Fruit fly (Drosophila melanogaster) whole organism, wandering third instar larva: Measurements from ENCODE around the gene CG4783.
A peak's percentile ranks its signal among the peaks of the same experiment; 100 is the strongest.

Source experiments
- Abd-B ChIP-seq: fragments of >200 bp; optimal IDR thresholded peaks from 2 replicates; lab custom pipeline; 2017; ENCODE audit warnings: missing biosample characterization, missing genetic modification characterization
- CG32264 ChIP-seq: fragments of 200-800 bp; sonication (Bioruptor generic); optimal IDR thresholded peaks from 2 replicates; lab custom pipeline; 2016; ENCODE audit warnings: missing biosample characterization, missing genetic modification characterization
- CG9705 ChIP-seq: fragments of 200-800 bp; sonication (Bioruptor generic); optimal IDR thresholded peaks from 2 replicates; lab custom pipeline; 2018; ENCODE audit warnings: missing biosample characterization, mild to moderate bottlenecking, missing genetic modification characterization
- CrebA ChIP-seq: fragments of 200-800 bp; sonication (Bioruptor generic); optimal IDR thresholded peaks from 2 replicates; lab custom pipeline; 2016; ENCODE audit warnings: missing biosample characterization, mild to moderate bottlenecking, missing genetic modification characterization, borderline replicate concordance
- Dfd ChIP-seq: fragments of >200 bp; optimal IDR thresholded peaks from 2 replicates; lab custom pipeline; 2017; ENCODE audit warnings: missing biosample characterization, missing genetic modification characterization
- Dif ChIP-seq: fragments of 200-275, 200-300 bp; sonication (Bioruptor generic); optimal IDR thresholded peaks from 2 replicates; lab custom pipeline; 2018; ENCODE audit warnings: missing biosample characterization, missing genetic modification characterization; ENCODE audit not compliant: partially characterized antibody
- GATAd ChIP-seq: sonication (Bioruptor generic); optimal IDR thresholded peaks from 2 replicates; lab custom pipeline; 2016; ENCODE audit warnings: missing biosample characterization, missing genetic modification characterization
- HLH106 ChIP-seq: fragments of 200-800 bp; optimal IDR thresholded peaks from 3 replicates; lab custom pipeline; 2019; ENCODE audit warnings: missing biosample characterization, mild to moderate bottlenecking, missing genetic modification characterization, moderate library complexity
- Hnf4 ChIP-seq: fragments of 200-800 bp; sonication (Bioruptor generic); optimal IDR thresholded peaks from 2 replicates; lab custom pipeline; 2016; ENCODE audit warnings: missing biosample characterization, mild to moderate bottlenecking, missing genetic modification characterization
- Hr78 ChIP-seq: fragments of >200 bp; optimal IDR thresholded peaks from 2 replicates; lab custom pipeline; 2017; ENCODE audit warnings: missing biosample characterization, missing genetic modification characterization
- Hr83 ChIP-seq: fragments of 200-300 bp; sonication (Bioruptor generic); optimal IDR thresholded peaks from 2 replicates; lab custom pipeline; 2016; ENCODE audit warnings: missing biosample characterization, mild to moderate bottlenecking, missing genetic modification characterization, moderate library complexity; ENCODE audit not compliant: poor library complexity, severe bottlenecking
- Jra ChIP-seq: sonication (Bioruptor generic); optimal IDR thresholded peaks from 2 replicates; lab custom pipeline; 2016; ENCODE audit warnings: missing biosample characterization, missing genetic modification characterization
- Mio ChIP-seq: sonication (Bioruptor generic); optimal IDR thresholded peaks from 2 replicates; lab custom pipeline; 2016; ENCODE audit warnings: missing biosample characterization, missing genetic modification characterization
- Myc ChIP-seq: fragments of >200 bp; optimal IDR thresholded peaks from 2 replicates; lab custom pipeline; 2017
- N ChIP-seq: fragments of >200 bp; optimal IDR thresholded peaks from 2 replicates; lab custom pipeline; 2018; ENCODE audit warnings: missing biosample characterization, missing external identifiers, missing genetic modification characterization
- OdsH ChIP-seq: fragments of 200-800 bp; sonication (Bioruptor generic); optimal IDR thresholded peaks from 2 replicates; lab custom pipeline; 2016; ENCODE audit warnings: missing biosample characterization, mild to moderate bottlenecking, missing genetic modification characterization
- Rel ChIP-seq, 2 experiments: fragments of 200-800 bp; sonication (Bioruptor generic) in 1 of 2; optimal IDR thresholded peaks; 2 replicates in 1 of 2; 3 replicates in 1 of 2; lab custom pipeline; 2016 to 2019; ENCODE audit warnings: mild to moderate bottlenecking in 2 of 2, missing biosample characterization in 2 of 2, missing genetic modification characterization in 2 of 2, moderate library complexity in 1 of 2
- Sp1 ChIP-seq: fragments of 200-800 bp; sonication (Bioruptor generic); optimal IDR thresholded peaks from 3 replicates; lab custom pipeline; 2019; ENCODE audit warnings: missing biosample characterization, mild to moderate bottlenecking, missing genetic modification characterization, moderate library complexity
- Vsx2 ChIP-seq: fragments of 200-300, 225-300 bp; sonication (Bioruptor generic); optimal IDR thresholded peaks from 2 replicates; lab custom pipeline; 2018; ENCODE audit warnings: missing biosample characterization, missing genetic modification characterization; ENCODE audit not compliant: partially characterized antibody
- br ChIP-seq: fragments of 200-800 bp; sonication (Bioruptor generic); optimal IDR thresholded peaks from 2 replicates; lab custom pipeline; 2016; ENCODE audit warnings: missing biosample characterization, missing genetic modification characterization
- brk ChIP-seq: fragments of 200-800 bp; sonication (Bioruptor generic); optimal IDR thresholded peaks from 2 replicates; lab custom pipeline; 2016; ENCODE audit warnings: missing biosample characterization, mild to moderate bottlenecking, missing genetic modification characterization
- dl ChIP-seq, 2 experiments: fragments of 175-275, 200-275 bp in 1 of 2; fragments of 200-275 bp in 1 of 2; sonication (Bioruptor generic); optimal IDR thresholded peaks; lab custom pipeline; 2018; ENCODE audit warnings: mild to moderate bottlenecking in 2 of 2, missing biosample characterization in 2 of 2, missing genetic modification characterization in 2 of 2, moderate library complexity in 2 of 2; ENCODE audit not compliant: partially characterized antibody in 2 of 2, insufficient read depth in 1 of 2
- dmrt93B ChIP-seq: fragments of 200-800 bp; sonication (Bioruptor generic); optimal IDR thresholded peaks from 2 replicates; lab custom pipeline; 2018; ENCODE audit warnings: missing biosample characterization, mild to moderate bottlenecking, missing genetic modification characterization
- dsf ChIP-seq: sonication (Bioruptor generic); optimal IDR thresholded peaks from 2 replicates; lab custom pipeline; 2016; ENCODE audit warnings: missing biosample characterization, missing genetic modification characterization, borderline replicate concordance
- ey ChIP-seq: fragments of 200-800 bp; sonication (Bioruptor generic); optimal IDR thresholded peaks from 2 replicates; lab custom pipeline; 2016; ENCODE audit warnings: missing biosample characterization, missing genetic modification characterization
- foxo ChIP-seq, 2 experiments: fragments of 200-800 bp; sonication (Bioruptor generic); optimal IDR thresholded peaks; 2 replicates in 1 of 2; 3 replicates in 1 of 2; lab custom pipeline; 2016 to 2017; ENCODE audit warnings: missing biosample characterization in 2 of 2, missing genetic modification characterization in 2 of 2
- fru ChIP-seq: fragments of 200-800 bp; sonication (Bioruptor generic); optimal IDR thresholded peaks from 3 replicates; lab custom pipeline; 2016; ENCODE audit warnings: missing biosample characterization, mild to moderate bottlenecking, missing genetic modification characterization
- h ChIP-seq: fragments of 200-800 bp; sonication (Bioruptor generic); optimal IDR thresholded peaks from 3 replicates; lab custom pipeline; 2016; ENCODE audit warnings: missing biosample characterization, mild to moderate bottlenecking, missing genetic modification characterization
- jim ChIP-seq: fragments of 175-275, 200-325 bp; sonication (Bioruptor generic); optimal IDR thresholded peaks from 2 replicates; lab custom pipeline; 2016; ENCODE audit warnings: missing biosample characterization, mild to moderate bottlenecking, missing genetic modification characterization
- lola ChIP-seq: fragments of >200 bp; optimal IDR thresholded peaks from 2 replicates; lab custom pipeline; 2017; ENCODE audit warnings: missing biosample characterization, missing genetic modification characterization
- pan ChIP-seq: fragments of >200 bp; optimal IDR thresholded peaks from 2 replicates; lab custom pipeline; 2017
- psq ChIP-seq: fragments of 200-800 bp; sonication (Bioruptor generic); optimal IDR thresholded peaks from 3 replicates; lab custom pipeline; 2017; ENCODE audit warnings: missing biosample characterization, mild to moderate bottlenecking, missing genetic modification characterization, moderate library complexity
- rgr ChIP-seq: fragments of 200-800 bp; sonication (Bioruptor generic); optimal IDR thresholded peaks from 3 replicates; lab custom pipeline; 2016; ENCODE audit warnings: missing biosample characterization, mild to moderate bottlenecking, missing genetic modification characterization
- sage ChIP-seq: fragments of 200-800 bp; sonication (Bioruptor generic); optimal IDR thresholded peaks from 2 replicates; lab custom pipeline; 2016; ENCODE audit warnings: missing biosample characterization, mild to moderate bottlenecking, missing genetic modification characterization
- sv ChIP-seq: fragments of 200-800 bp; sonication (Bioruptor generic); optimal IDR thresholded peaks from 3 replicates; lab custom pipeline; 2016; ENCODE audit warnings: missing biosample characterization, missing genetic modification characterization
- tai ChIP-seq: sonication (Bioruptor generic); optimal IDR thresholded peaks from 2 replicates; lab custom pipeline; 2016; ENCODE audit warnings: missing biosample characterization, missing genetic modification characterization
- usp ChIP-seq: fragments of >200 bp; optimal IDR thresholded peaks from 2 replicates; lab custom pipeline; 2017; ENCODE audit warnings: missing biosample characterization, missing genetic modification characterization
- woc ChIP-seq: sonication (Bioruptor generic); optimal IDR thresholded peaks from 2 replicates; lab custom pipeline; 2016; ENCODE audit warnings: missing biosample characterization, mild to moderate bottlenecking, missing genetic modification characterization

The CG4783 gene

DNA sequence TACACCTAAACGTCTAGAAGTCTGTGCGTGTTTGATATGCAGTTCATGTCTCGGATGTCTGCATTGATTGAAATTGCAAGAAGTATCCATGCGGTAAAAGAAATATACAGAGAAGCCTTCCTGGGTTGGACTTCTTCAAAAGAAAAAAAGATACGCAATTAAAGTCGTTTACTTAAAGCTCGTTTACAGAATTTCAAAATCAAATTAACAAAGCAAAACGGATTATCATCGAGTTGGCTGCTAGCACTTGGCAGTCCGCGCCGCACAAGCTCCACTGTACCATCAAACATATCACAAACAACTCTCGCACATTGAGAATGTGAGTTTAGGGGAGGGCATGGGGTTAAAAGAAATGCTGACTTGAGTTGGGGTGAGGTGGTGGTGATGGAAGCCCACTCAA lies 50.2 kb downstream of the CG4783 start:
- TF ChIP-seq Dif (no peak), Mio (no peak), rgr (GFP tag; lab: Kevin White, UChicago) (peak; percentile 68), GATAd (no peak), sv (GFP tag; lab: Kevin White, UChicago) (peak; percentile 18), CG9705 (GFP tag; lab: Kevin White, UChicago) (no peak), dsf (GFP tag; lab: Kevin White, UChicago) (no peak), pan (lab: Kevin White, UChicago) (no peak), tai (GFP tag; lab: Kevin White, UChicago) (peak; percentile 6), Myc (no peak), Dfd (GFP tag; lab: Kevin White, UChicago) (no peak), N (no peak), psq (GFP tag; lab: Kevin White, UChicago) (peak; percentile 45), h (peak; percentile 72), br (GFP tag; lab: Kevin White, UChicago) (peak; percentile 59), Hr83 (GFP tag; lab: Kevin White, UChicago) (no peak), foxo (GFP tag; optimal IDR thresholded peaks at IDR 0.05; lab: Kevin White, UChicago) (peak in 1 of 2 experiments; percentile 66), CG32264 (GFP tag; lab: Kevin White, UChicago) (no peak), Rel (GFP tag; optimal IDR thresholded peaks at IDR 0.05; lab: Kevin White, UChicago) (no peak), Rel (tag; optimal IDR thresholded peaks at IDR 0.05; lab: Kevin White, UChicago) (no peak), dmrt93B (peak; percentile 20), fru (peak; percentile 58), jim (GFP tag; lab: Kevin White, UChicago) (no peak), sage (GFP tag; lab: Kevin White, UChicago) (no peak), lola (no peak), Hnf4 (GFP tag; lab: Kevin White, UChicago) (peak; percentile 62), Jra (GFP tag; lab: Kevin White, UChicago) (no peak), Abd-B (GFP tag; lab: Kevin White, UChicago) (no peak), dl (GFP tag; optimal IDR thresholded peaks at IDR 0.05; lab: Kevin White, UChicago; ENCODE audit: insufficient read depth in 1 of 2, partially characterized antibody in 2 of 2) (no peak), brk (peak; percentile 6), CrebA (GFP tag; lab: Kevin White, UChicago) (no peak), usp (GFP tag; lab: Kevin White, UChicago) (no peak), Vsx2 (no peak), ey (GFP tag; lab: Kevin White, UChicago) (peak; percentile 73), Sp1 (GFP tag; lab: Kevin White, UChicago) (peak; percentile 44), woc (GFP tag; lab: Kevin White, UChicago) (peak; percentile 42), HLH106 (tag; lab: Kevin White, UChicago) (peak; percentile 55), OdsH (GFP tag; lab: Kevin White, UChicago) (peak; percentile 46), Hr78 (GFP tag; lab: Kevin White, UChicago) (no peak)
